Worm (Caenorhabditis elegans) whole organism, mixed stage, embryonic: ENCODE results near the gene ubc-7.

ENCODE experiments used
- M03D4.4 ChIP-seq: sonication (generic microtip); optimal IDR thresholded peaks from 2 replicates; lab custom pipeline; 2017; ENCODE audit warnings: mild to moderate bottlenecking, missing genetic modification characterization, missing compliant biosample characterization
- bed-3 ChIP-seq: fragments of 200-800 bp; sonication (Bioruptor generic); optimal IDR thresholded peaks from 3 replicates; lab custom pipeline; 2018; ENCODE audit warnings: mild to moderate bottlenecking, missing genetic modification characterization, moderate library complexity, missing compliant biosample characterization
- blmp-1 ChIP-seq: fragments of 150-350 bp; optimal IDR thresholded peaks from 2 replicates; lab custom pipeline; 2014; ENCODE audit warnings: missing biosample characterization, missing genetic modification characterization
- ceh-39 ChIP-seq: fragments of 150-350 bp; optimal IDR thresholded peaks from 2 replicates; lab custom pipeline; 2014; ENCODE audit warnings: missing biosample characterization, missing genetic modification characterization
- ceh-43 ChIP-seq: fragments of 200-800 bp; sonication (Bioruptor generic); optimal IDR thresholded peaks from 2 replicates; lab custom pipeline; 2018; ENCODE audit warnings: mild to moderate bottlenecking, missing genetic modification characterization, moderate library complexity, missing compliant biosample characterization
- ceh-83 ChIP-seq: fragments of 200-800 bp; sonication (Bioruptor generic); optimal IDR thresholded peaks from 2 replicates; lab custom pipeline; 2018; ENCODE audit warnings: mild to moderate bottlenecking, missing genetic modification characterization, missing compliant biosample characterization
- ces-1 ChIP-seq: fragments of 150-350 bp; optimal IDR thresholded peaks from 2 replicates; lab custom pipeline; 2014; ENCODE audit warnings: missing biosample characterization, missing genetic modification reagents, missing genetic modification characterization
- cnd-1 ChIP-seq: fragments of 200-800 bp; sonication (Bioruptor generic); optimal IDR thresholded peaks from 2 replicates; lab custom pipeline; 2018; ENCODE audit warnings: mild to moderate bottlenecking, missing genetic modification characterization, missing compliant biosample characterization
- elt-1 ChIP-seq: sonication (generic microtip); optimal IDR thresholded peaks from 2 replicates; lab custom pipeline; 2017; ENCODE audit warnings: missing genetic modification characterization, mild to moderate bottlenecking, missing compliant biosample characterization, antibody characterized with exemption, moderate library complexity, borderline replicate concordance; ENCODE audit not compliant: insufficient read depth
- elt-3 ChIP-seq: fragments of 150-350 bp; optimal IDR thresholded peaks from 2 replicates; lab custom pipeline; 2014; ENCODE audit warnings: missing biosample characterization, missing genetic modification characterization
- flh-1 ChIP-seq: fragments of 200-800 bp; sonication (Bioruptor generic); optimal IDR thresholded peaks from 2 replicates; lab custom pipeline; 2018; ENCODE audit warnings: mild to moderate bottlenecking, missing genetic modification characterization, moderate library complexity, missing compliant biosample characterization
- hlh-1 ChIP-seq: fragments of 150-350 bp; optimal IDR thresholded peaks from 2 replicates; lab custom pipeline; 2014; ENCODE audit warnings: missing biosample characterization, missing genetic modification reagents, missing genetic modification characterization
- lin-13 ChIP-seq: fragments of 150-350 bp; optimal IDR thresholded peaks from 2 replicates; lab custom pipeline; 2014; ENCODE audit warnings: missing biosample characterization, missing genetic modification characterization
- lin-32 ChIP-seq: fragments of 200-800 bp; sonication (Bioruptor generic); optimal IDR thresholded peaks from 2 replicates; lab custom pipeline; 2018; ENCODE audit warnings: mild to moderate bottlenecking, missing genetic modification characterization, missing compliant biosample characterization
- lsy-2 ChIP-seq: fragments of 150-350 bp; optimal IDR thresholded peaks from 2 replicates; lab custom pipeline; 2014; ENCODE audit warnings: missing biosample characterization, missing genetic modification characterization
- mab-5 ChIP-seq: fragments of 150-350 bp; optimal IDR thresholded peaks from 2 replicates; lab custom pipeline; 2014; ENCODE audit warnings: missing biosample characterization, missing genetic modification characterization
- mls-2 ChIP-seq: sonication (generic microtip); optimal IDR thresholded peaks from 2 replicates; lab custom pipeline; 2016; ENCODE audit warnings: mild to moderate bottlenecking, missing genetic modification characterization, moderate library complexity, missing compliant biosample characterization
- nhr-12 ChIP-seq: fragments of 150-350 bp; optimal IDR thresholded peaks from 2 replicates; lab custom pipeline; 2014; ENCODE audit warnings: missing biosample characterization, missing genetic modification characterization
- nhr-2 ChIP-seq: fragments of 150-350 bp; optimal IDR thresholded peaks from 2 replicates; lab custom pipeline; 2014; ENCODE audit warnings: missing biosample characterization, missing genetic modification characterization
- nhr-237 ChIP-seq: fragments of 150-350 bp; optimal IDR thresholded peaks from 2 replicates; lab custom pipeline; 2014; ENCODE audit warnings: missing biosample characterization, missing genetic modification characterization
- nhr-28 ChIP-seq: fragments of 150-350 bp; optimal IDR thresholded peaks from 2 replicates; lab custom pipeline; 2014; ENCODE audit warnings: missing biosample characterization, missing genetic modification characterization
- pha-4 ChIP-seq: fragments of 150-350 bp; optimal IDR thresholded peaks from 2 replicates; lab custom pipeline; 2018; ENCODE audit warnings: missing biosample characterization, missing genetic modification reagents, missing genetic modification characterization
- sem-2 ChIP-seq: fragments of 200-800 bp; sonication (Bioruptor generic); optimal IDR thresholded peaks from 2 replicates; lab custom pipeline; 2018; ENCODE audit warnings: mild to moderate bottlenecking, missing genetic modification characterization, missing compliant biosample characterization
- snpc-4 ChIP-seq: fragments of 150-350 bp; optimal IDR thresholded peaks from 2 replicates; lab custom pipeline; 2014; ENCODE audit warnings: missing biosample characterization, missing genetic modification characterization
- sptf-1 ChIP-seq: sonication (generic microtip); optimal IDR thresholded peaks from 2 replicates; lab custom pipeline; 2017; ENCODE audit warnings: mild to moderate bottlenecking, missing genetic modification characterization, moderate library complexity, missing compliant biosample characterization
- tbx-8 ChIP-seq: fragments of 200-800 bp; sonication (Bioruptor generic); optimal IDR thresholded peaks from 2 replicates; lab custom pipeline; 2018; ENCODE audit warnings: mild to moderate bottlenecking, missing genetic modification characterization, moderate library complexity, missing compliant biosample characterization
- unc-120 ChIP-seq: sonication (generic microtip); optimal IDR thresholded peaks from 2 replicates; lab custom pipeline; 2017; ENCODE audit warnings: missing genetic modification characterization, missing compliant biosample characterization; ENCODE audit not compliant: poor library complexity, severe bottlenecking
- unc-39 ChIP-seq: fragments of 150-350 bp; optimal IDR thresholded peaks from 2 replicates; lab custom pipeline; 2014; ENCODE audit warnings: missing biosample characterization, missing genetic modification characterization
- unc-62 ChIP-seq: fragments of 150-350 bp; optimal IDR thresholded peaks from 2 replicates; lab custom pipeline; 2014; ENCODE audit warnings: missing biosample characterization, missing genetic modification reagents, missing genetic modification characterization
- zip-8 ChIP-seq: fragments of 150-350 bp; optimal IDR thresholded peaks from 2 replicates; lab custom pipeline; 2014; ENCODE audit warnings: missing biosample characterization, missing genetic modification characterization
- ztf-11 ChIP-seq: fragments of 150-350 bp; optimal IDR thresholded peaks from 2 replicates; lab custom pipeline; 2014; ENCODE audit warnings: missing biosample characterization, missing genetic modification characterization

ubc-7 gene

DNA sequence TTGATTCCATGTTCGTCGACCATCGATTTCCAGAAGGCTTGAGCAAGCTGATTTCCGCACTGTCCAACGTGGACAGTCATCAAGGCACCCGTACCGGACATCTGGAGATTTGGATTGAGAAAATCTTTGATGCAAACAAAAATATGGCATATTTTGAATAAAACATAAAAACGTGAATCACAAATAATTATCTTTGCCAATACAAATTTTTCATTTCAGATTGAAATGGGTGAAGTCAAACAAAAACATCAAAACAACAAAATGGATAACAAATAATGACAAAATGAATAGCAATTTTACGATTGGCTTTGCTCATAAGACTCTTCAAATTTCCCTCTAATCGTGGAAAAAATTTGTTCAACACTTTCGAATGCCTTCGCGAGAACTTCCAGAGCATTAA lies 1.9 kb downstream of the ubc-7 start, which contains the start of gene tbg-1:
Gene tbg-1 (minus strand): TSS at position 101 of the 400 bp plus-strand sequence.
- TF ChIP-seq M03D4.4 (tag; lab: Kevin White, UChicago) (no peak), sem-2 (GFP tag; lab: Kevin White, UChicago) (no peak), lin-13 (no peak), elt-3 (tag; lab: Kevin White, UChicago) (no peak), nhr-28 (no peak), ceh-43 (GFP tag; lab: Kevin White, UChicago) (no peak), blmp-1 (tag; lab: Kevin White, UChicago) (no peak), ceh-83 (GFP tag; lab: Kevin White, UChicago) (no peak), elt-1 (tag; lab: Kevin White, UChicago) (no peak), mab-5 (tag; lab: Kevin White, UChicago) (no peak), snpc-4 (no peak), nhr-12 (tag; lab: Kevin White, UChicago) (no peak), lin-32 (GFP tag; lab: Kevin White, UChicago) (no peak), sptf-1 (tag; lab: Kevin White, UChicago) (no peak), unc-62 (GFP tag; lab: Kevin White, UChicago) (no peak), mls-2 (tag; lab: Kevin White, UChicago) (no peak)

DNA sequence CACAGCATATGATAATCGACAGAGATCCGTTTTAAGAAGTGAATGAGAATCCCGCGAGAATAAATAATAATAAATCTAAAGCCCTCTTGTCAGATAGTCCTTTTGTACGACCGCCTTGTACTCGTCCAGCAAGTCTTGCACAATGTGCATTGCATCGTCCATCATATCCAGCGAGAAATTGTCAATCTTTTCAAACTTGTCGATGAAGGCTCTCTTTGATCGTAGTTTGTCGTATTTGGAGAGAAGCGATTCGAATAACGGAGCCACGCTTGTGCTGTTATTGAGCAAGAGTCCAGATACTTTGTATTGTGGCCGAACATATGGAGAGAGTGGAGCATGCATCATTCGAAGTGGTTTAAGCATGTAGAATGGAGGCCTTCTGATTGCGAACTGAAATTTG lies 4.4 kb downstream of the ubc-7 start:
- TF ChIP-seq unc-62 (GFP tag; lab: Kevin White, UChicago) (no peak), nhr-28 (no peak), lsy-2 (tag; lab: Kevin White, UChicago) (no peak), snpc-4 (no peak), mls-2 (tag; lab: Kevin White, UChicago) (no peak), ceh-39 (no peak), nhr-237 (tag; lab: Kevin White, UChicago) (no peak), ceh-83 (GFP tag; lab: Kevin White, UChicago) (no peak), zip-8 (tag; lab: Kevin White, UChicago) (no peak), ztf-11 (tag; lab: Kevin White, UChicago) (no peak), bed-3 (GFP tag; lab: Kevin White, UChicago) (no peak)

DNA sequence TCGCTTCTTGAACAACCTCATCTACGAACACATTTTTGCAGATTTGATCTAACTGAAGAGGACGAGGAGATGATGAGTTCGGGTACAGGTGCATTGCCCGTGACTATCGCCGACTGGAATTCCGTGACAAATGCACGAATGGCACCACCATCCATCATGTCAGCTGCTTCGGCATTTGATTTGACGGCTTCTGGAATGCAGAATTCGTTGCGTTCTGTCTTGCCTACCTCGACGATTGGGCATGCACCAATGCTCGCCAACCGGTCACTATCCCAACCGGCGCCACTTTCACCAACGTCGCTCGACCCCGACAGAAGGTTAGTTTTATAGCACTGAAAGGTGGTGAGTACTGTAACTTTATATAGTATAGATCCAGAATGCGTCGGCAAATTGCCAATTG lies 7.5 kb downstream of the ubc-7 start:
- TF ChIP-seq ztf-11 (tag; lab: Kevin White, UChicago) (no peak), flh-1 (GFP tag; lab: Kevin White, UChicago) (no peak), tbx-8 (GFP tag; lab: Kevin White, UChicago) (no peak), mls-2 (tag; lab: Kevin White, UChicago) (no peak), pha-4 (tag; lab: Kevin White, UChicago) (no peak), M03D4.4 (tag; lab: Kevin White, UChicago) (no peak), hlh-1 (tag; lab: Kevin White, UChicago) (no peak), cnd-1 (tag; lab: Kevin White, UChicago) (no peak), unc-120 (tag; lab: Kevin White, UChicago) (no peak), ceh-83 (GFP tag; lab: Kevin White, UChicago) (no peak), unc-62 (GFP tag; lab: Kevin White, UChicago) (no peak), zip-8 (tag; lab: Kevin White, UChicago) (no peak), elt-1 (tag; lab: Kevin White, UChicago) (no peak)

DNA sequence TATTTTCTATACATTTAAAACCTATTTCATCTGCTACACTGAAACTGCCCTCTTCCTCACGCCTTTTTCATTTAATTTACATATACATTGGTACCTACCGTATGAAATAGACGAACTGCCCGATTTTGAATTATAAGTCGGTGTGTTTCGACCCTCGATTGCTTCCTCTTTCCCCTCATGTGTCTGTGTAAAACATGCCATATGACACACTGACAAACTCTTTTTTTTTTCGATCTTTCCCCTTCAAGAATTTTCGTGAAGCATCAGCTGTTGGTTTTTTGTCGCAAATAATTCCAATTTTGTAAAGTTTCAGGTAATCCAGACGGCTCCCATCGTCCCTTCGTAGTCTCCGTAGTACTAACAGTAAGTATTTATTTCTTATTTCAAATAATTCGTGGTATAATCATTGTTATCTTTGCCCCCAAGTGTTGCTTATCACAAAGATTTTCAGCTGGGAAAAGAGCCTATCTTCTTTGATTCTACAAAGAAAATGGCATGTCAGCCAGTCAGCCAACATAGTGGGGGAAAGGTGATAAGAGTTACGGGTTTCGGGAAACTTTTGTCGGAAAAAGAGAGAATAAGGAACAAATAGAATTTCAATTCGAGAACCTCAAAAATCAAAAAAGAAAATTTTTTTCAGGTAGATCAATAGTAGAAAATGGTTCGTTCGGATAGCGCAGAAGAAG lies 9.0 kb downstream of the ubc-7 start:
- no peak for TF ChIP-seq lin-32 (GFP tag; lab: Kevin White, UChicago)
- no peak for TF ChIP-seq unc-39 (tag; lab: Kevin White, UChicago)
- TF ChIP-seq tbx-8 (GFP tag; lab: Kevin White, UChicago) = no peak
- no peak for TF ChIP-seq lsy-2 (tag; lab: Kevin White, UChicago)
- TF ChIP-seq pha-4 (tag; lab: Kevin White, UChicago) = no peak
- TF ChIP-seq, all 35 proteins: peak for 0

DNA sequence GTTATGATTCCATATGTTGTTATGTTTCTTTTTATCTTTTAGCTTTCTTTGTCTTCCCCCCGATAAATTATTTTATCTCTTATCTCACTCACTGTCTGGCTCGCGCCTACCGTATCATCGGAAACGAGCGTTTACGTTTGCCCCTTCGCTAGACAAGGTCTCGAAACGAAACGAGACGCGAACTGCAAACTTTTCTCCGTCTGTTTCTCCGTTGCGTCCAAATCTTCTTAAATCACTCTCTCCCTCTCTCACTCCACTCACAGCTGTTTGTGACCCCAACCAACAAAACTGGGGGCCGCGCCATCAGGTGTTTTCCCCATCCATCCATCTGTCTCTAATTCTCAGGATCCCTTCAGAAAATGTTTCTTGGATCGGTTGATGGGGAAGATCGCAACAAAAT lies 10.8 kb downstream of the ubc-7 start:
- TF ChIP-seq ces-1 (GFP tag; lab: Kevin White, UChicago) = no peak
- no peak for TF ChIP-seq sem-2 (GFP tag; lab: Kevin White, UChicago)
- TF ChIP-seq blmp-1 (tag; lab: Kevin White, UChicago) = no peak
- no peak for TF ChIP-seq flh-1 (GFP tag; lab: Kevin White, UChicago)
- no peak for TF ChIP-seq mls-2 (tag; lab: Kevin White, UChicago)
- no peak for TF ChIP-seq cnd-1 (tag; lab: Kevin White, UChicago)
- TF ChIP-seq elt-3 (tag; lab: Kevin White, UChicago) = no peak
- no peak for TF ChIP-seq pha-4 (tag; lab: Kevin White, UChicago)
- TF ChIP-seq unc-120 (tag; lab: Kevin White, UChicago) = no peak
- no peak for TF ChIP-seq nhr-2 (tag; lab: Kevin White, UChicago)
- TF ChIP-seq sptf-1 (tag; lab: Kevin White, UChicago) = no peak
- TF ChIP-seq hlh-1 (tag; lab: Kevin White, UChicago) = no peak
